Worm (Caenorhabditis elegans) whole organism, L4 larva: ENCODE measurements around the gene vps-52.

Experiments used
- D1046.2 ChIP-seq: fragments of 200-800 bp; sonication (Bioruptor generic); IDR thresholded peaks from 2 replicates; pipeline ENCODE4 v1.3.6; 2022; ENCODE audit warnings: missing genetic modification characterization, missing compliant biosample characterization
- F10B5.3 ChIP-seq: sonication (generic microtip); optimal IDR thresholded peaks from 2 replicates; lab custom pipeline; 2016; ENCODE audit warnings: mild to moderate bottlenecking, missing genetic modification characterization, missing compliant biosample characterization
- aha-1 ChIP-seq: fragments of 150-350 bp; peaks from one replicate; lab custom pipeline; 2014; ENCODE audit warnings: missing biosample characterization, missing genetic modification characterization
- ceh-44 ChIP-seq: fragments of 200-800 bp; sonication (Bioruptor generic); IDR thresholded peaks from 2 replicates; pipeline ENCODE4 v1.3.6; 2022; ENCODE audit warnings: missing genetic modification reagents, missing genetic modification characterization, missing compliant biosample characterization
- ces-1 ChIP-seq: fragments of 150-350 bp; sonication (generic microtip); optimal IDR thresholded peaks from 4 replicates; lab custom pipeline; 2014; ENCODE audit warnings: missing biosample characterization, missing genetic modification reagents, missing genetic modification characterization
- daf-12 ChIP-seq: fragments of 150-350 bp; optimal IDR thresholded peaks from 2 replicates; lab custom pipeline; 2014; ENCODE audit warnings: missing biosample characterization, missing genetic modification reagents, missing genetic modification characterization
- daf-16 ChIP-seq, 3 experiments: sonication (generic microtip); optimal IDR thresholded peaks; 2 replicates each; lab custom pipeline; 2016 to 2017; ENCODE audit warnings: missing genetic modification characterization in 3 of 3, missing genetic modification reagents in 3 of 3, mild to moderate bottlenecking in 2 of 3, missing compliant biosample characterization in 2 of 3, missing biosample characterization in 1 of 3, moderate library complexity in 1 of 3
- daf-19 ChIP-seq: fragments of 200-800 bp; sonication (Bioruptor generic); conservative IDR thresholded peaks from 2 replicates; pipeline ENCODE4 v1.3.6; 2022; ENCODE audit warnings: missing genetic modification characterization, missing compliant biosample characterization
- duxl-1 ChIP-seq: sonication (generic microtip); optimal IDR thresholded peaks from 2 replicates; lab custom pipeline; 2016; ENCODE audit warnings: mild to moderate bottlenecking, missing genetic modification characterization, moderate library complexity, missing compliant biosample characterization; ENCODE audit not compliant: poor library complexity
- dve-1 ChIP-seq: sonication (generic microtip); optimal IDR thresholded peaks from 2 replicates; lab custom pipeline; 2017; ENCODE audit warnings: antibody characterized with exemption, mild to moderate bottlenecking, missing genetic modification characterization, missing compliant biosample characterization; ENCODE audit not compliant: insufficient read depth
- egl-43 ChIP-seq: fragments of 200-800 bp; sonication (Bioruptor generic); IDR thresholded peaks from 2 replicates; pipeline ENCODE4 v1.3.6; 2022; ENCODE audit warnings: missing genetic modification reagents, missing genetic modification characterization, missing compliant biosample characterization
- hlh-11 ChIP-seq: fragments of 200-800 bp; sonication (Bioruptor generic); optimal IDR thresholded peaks from 2 replicates; lab custom pipeline; 2018; ENCODE audit warnings: mild to moderate bottlenecking, missing genetic modification characterization, missing compliant biosample characterization
- hlh-30 ChIP-seq: sonication (generic microtip); optimal IDR thresholded peaks from 2 replicates; lab custom pipeline; 2017; ENCODE audit warnings: antibody characterized with exemption, mild to moderate bottlenecking, missing genetic modification characterization, missing compliant biosample characterization; ENCODE audit not compliant: insufficient read depth
- hmg-1.1 ChIP-seq: fragments of 200-800 bp; sonication (Bioruptor generic); IDR thresholded peaks from 2 replicates; pipeline ENCODE4 v1.3.6; 2022; ENCODE audit warnings: missing genetic modification reagents, missing genetic modification characterization, missing compliant biosample characterization
- jun-1 ChIP-seq: fragments of 150-350 bp; optimal IDR thresholded peaks from 2 replicates; lab custom pipeline; 2014; ENCODE audit warnings: missing biosample characterization, missing genetic modification reagents, missing genetic modification characterization
- lin-29 ChIP-seq: fragments of 200-800 bp; sonication (Bioruptor generic); IDR thresholded peaks from 2 replicates; pipeline ENCODE4 v1.3.6; 2022; ENCODE audit warnings: missing genetic modification reagents, missing genetic modification characterization, missing compliant biosample characterization
- lin-39 ChIP-seq: fragments of 150-350 bp; optimal IDR thresholded peaks from 2 replicates; lab custom pipeline; 2014; ENCODE audit warnings: missing biosample characterization, missing genetic modification reagents, missing genetic modification characterization
- lsy-2 ChIP-seq, 2 experiments: fragments of 150-350 bp in 1 of 2; sonication (generic microtip) in 1 of 2; optimal IDR thresholded peaks; 2 replicates each; lab custom pipeline; 2014 to 2017; ENCODE audit warnings: missing biosample characterization in 2 of 2, missing genetic modification characterization in 2 of 2
- mdl-1 ChIP-seq, 2 experiments: fragments of 150-350 bp in 1 of 2; sonication (generic microtip) in 1 of 2; optimal IDR thresholded peaks; 2 replicates each; lab custom pipeline; 2014 to 2017; ENCODE audit warnings: missing biosample characterization in 2 of 2, missing genetic modification characterization in 2 of 2
- mdt-29 ChIP-seq: fragments of 200-800 bp; sonication (Bioruptor generic); IDR thresholded peaks from 2 replicates; pipeline ENCODE4 v1.3.6; 2022; ENCODE audit warnings: missing genetic modification reagents, missing genetic modification characterization, missing compliant biosample characterization
- mep-1 ChIP-seq: fragments of 150-350 bp; sonication (generic microtip); optimal IDR thresholded peaks from 3 replicates; lab custom pipeline; 2014; ENCODE audit warnings: missing biosample characterization, missing genetic modification characterization
- nhr-102 ChIP-seq: sonication (generic microtip); optimal IDR thresholded peaks from 2 replicates; lab custom pipeline; 2016; ENCODE audit warnings: mild to moderate bottlenecking, missing genetic modification characterization, moderate library complexity, missing compliant biosample characterization
- nhr-25 ChIP-seq: sonication (generic microtip); optimal IDR thresholded peaks from 2 replicates; lab custom pipeline; 2017; ENCODE audit warnings: missing genetic modification characterization, mild to moderate bottlenecking, missing compliant biosample characterization, antibody characterized with exemption, moderate library complexity, borderline replicate concordance; ENCODE audit not compliant: insufficient read depth
- nhr-28 ChIP-seq: fragments of 150-350 bp; optimal IDR thresholded peaks from 2 replicates; lab custom pipeline; 2014; ENCODE audit warnings: missing biosample characterization, missing genetic modification characterization
- nhr-41 ChIP-seq: fragments of 200-800 bp; sonication (Bioruptor generic); IDR thresholded peaks from 2 replicates; pipeline ENCODE4 v1.3.6; 2022; ENCODE audit warnings: missing genetic modification reagents, missing genetic modification characterization, missing compliant biosample characterization
- nhr-76 ChIP-seq: fragments of 150-350 bp; optimal IDR thresholded peaks from 2 replicates; lab custom pipeline; 2014; ENCODE audit warnings: missing biosample characterization, missing genetic modification characterization
- saeg-2 ChIP-seq: fragments of 200-800 bp; sonication (Bioruptor generic); IDR thresholded peaks from 2 replicates; pipeline ENCODE4 v1.3.6; 2022; ENCODE audit warnings: missing genetic modification reagents, missing genetic modification characterization, missing compliant biosample characterization
- spr-1 ChIP-seq: sonication (generic microtip); optimal IDR thresholded peaks from 2 replicates; lab custom pipeline; 2016; ENCODE audit warnings: mild to moderate bottlenecking, missing genetic modification characterization, missing compliant biosample characterization
- unc-130 ChIP-seq: sonication (generic microtip); optimal IDR thresholded peaks from 2 replicates; lab custom pipeline; 2016; ENCODE audit warnings: missing genetic modification reagents, missing genetic modification characterization, missing compliant biosample characterization
- unc-39 ChIP-seq: sonication (generic microtip); optimal IDR thresholded peaks from 2 replicates; lab custom pipeline; 2017; ENCODE audit warnings: missing biosample characterization, missing genetic modification characterization
- unc-62 ChIP-seq, 3 experiments: fragments of 150-350 bp in 1 of 3; sonication (generic microtip); optimal IDR thresholded peaks in 2 of 3; peaks in 1 of 3; 1 replicate in 1 of 3; 2 replicates in 2 of 3; lab custom pipeline; 2014 to 2017; ENCODE audit warnings: missing biosample characterization in 3 of 3, missing genetic modification characterization in 3 of 3, missing genetic modification reagents in 3 of 3, missing genotype in 1 of 3
- zag-1 ChIP-seq: fragments of 150-350 bp; optimal IDR thresholded peaks from 2 replicates; lab custom pipeline; 2014; ENCODE audit warnings: missing biosample characterization, missing genetic modification characterization
- zip-11 ChIP-seq: fragments of 200-800 bp; sonication (Bioruptor generic); IDR thresholded peaks from 2 replicates; pipeline ENCODE4 v1.3.6; 2022; ENCODE audit warnings: missing genetic modification characterization, missing compliant biosample characterization

Gene vps-52

DNA sequence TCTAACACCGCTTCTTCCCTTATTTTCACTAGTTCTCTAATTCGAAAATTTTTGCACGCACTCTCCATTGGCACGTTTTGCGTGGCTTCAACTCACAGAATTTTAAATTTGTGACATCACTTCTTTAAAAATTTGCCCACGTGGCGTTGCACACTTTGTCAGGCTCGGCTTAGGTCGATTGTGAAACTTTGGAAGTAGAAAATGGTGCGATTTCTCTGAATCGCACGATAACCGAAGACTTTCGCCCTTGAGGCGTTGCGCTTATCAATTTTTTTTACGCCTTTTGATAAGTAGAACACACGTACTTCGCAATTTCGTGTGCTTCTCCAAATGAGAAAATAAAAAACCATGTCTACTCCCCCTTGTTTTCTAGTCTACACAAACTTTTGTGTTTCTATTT, 13.2 kb downstream of the vps-52 start (continued):
- 0 out of 2 replicates have a peak, but pooled peaks have one; percentile 12 for TF ChIP-seq hmg-1.1
- no peak for TF ChIP-seq lin-29 (GFP tag; lab: Robert Waterston, UW)
- TF ChIP-seq mdt-29 (GFP tag; lab: Robert Waterston, UW): peak; percentile 73
- TF ChIP-seq mep-1: peak; percentile 32
- TF ChIP-seq zag-1 (tag; lab: Kevin White, UChicago): no peak
- TF ChIP-seq duxl-1: no peak
- TF ChIP-seq ces-1 (GFP tag; lab: Kevin White, UChicago): no peak
- TF ChIP-seq nhr-102: no peak
- TF ChIP-seq unc-39 (tag; lab: Kevin White, UChicago): no peak
- peak; percentile 94 for TF ChIP-seq aha-1 (tag; lab: Kevin White, UChicago)
- TF ChIP-seq nhr-28 (tag; lab: Kevin White, UChicago): peak; percentile 85
- no peak for TF ChIP-seq nhr-41 (GFP tag; lab: Robert Waterston, UW)
- peak; percentile 45 for TF ChIP-seq dve-1 (tag; lab: Kevin White, UChicago)
- no peak for TF ChIP-seq ceh-44
- TF ChIP-seq daf-16 (GFP tag; optimal IDR thresholded peaks at IDR 0.05; lab: Kevin White, UChicago): no peak
- TF ChIP-seq daf-16 (tag; optimal IDR thresholded peaks at IDR 0.05; lab: Kevin White, UChicago): peak; percentile 57
- TF ChIP-seq spr-1: no peak
- no peak for TF ChIP-seq zip-11 (GFP tag; lab: Robert Waterston, UW)
- TF ChIP-seq nhr-76 (tag; lab: Kevin White, UChicago): no peak
- TF ChIP-seq D1046.2: no peak
- TF ChIP-seq daf-19: no peak
- no peak for TF ChIP-seq jun-1 (tag; lab: Kevin White, UChicago)
- TF ChIP-seq hlh-11 (tag; lab: Kevin White, UChicago): peak; percentile 75
- no peak for TF ChIP-seq unc-62 (GFP tag; optimal IDR thresholded peaks at IDR 0.05 in 1 of 2; lab: Kevin White, UChicago)
- TF ChIP-seq unc-62 (tag; optimal IDR thresholded peaks at IDR 0.05; lab: Kevin White, UChicago): no peak

ce11 chrX:7582223-7582622, 17.1 kb downstream of the vps-52 start:
- peak in 1 of 2 experiments; percentile 91 for TF ChIP-seq unc-62 (GFP tag; optimal IDR thresholded peaks at IDR 0.05 in 1 of 2; lab: Kevin White, UChicago)
- TF ChIP-seq unc-62 (tag; optimal IDR thresholded peaks at IDR 0.05; lab: Kevin White, UChicago): no peak
- TF ChIP-seq daf-12 (tag; lab: Kevin White, UChicago): no peak
- no peak for TF ChIP-seq nhr-102
- no peak for TF ChIP-seq unc-130 (GFP tag; lab: Kevin White, UChicago)

ce11 chrX:7583930-7584329, 18.8 kb downstream of the vps-52 start:
- TF ChIP-seq unc-62 (GFP tag; optimal IDR thresholded peaks at IDR 0.05 in 1 of 2; lab: Kevin White, UChicago) (peak in 1 of 2 experiments; percentile 95), unc-62 (tag; optimal IDR thresholded peaks at IDR 0.05; lab: Kevin White, UChicago) (no peak), lin-39 (no peak)

ce11 chrX:7585610-7586259, 20.6 kb downstream of the vps-52 start, which contains the start of gene adt-2:
TSS of gene adt-2 (plus strand) at chrX:7586209.
- TF ChIP-seq hlh-30 (tag; lab: Kevin White, UChicago) (peak; percentile 46), egl-43 (GFP tag; lab: Robert Waterston, UW) (no peak), nhr-28 (tag; lab: Kevin White, UChicago) (peak; percentile 77), mep-1 (peak; percentile 55), mdl-1 (tag; optimal IDR thresholded peaks at IDR 0.05; lab: Kevin White, UChicago) (peak in 1 of 2 experiments; percentile 49), hlh-11 (tag; lab: Kevin White, UChicago) (peak; percentile 25), F10B5.3 (tag; lab: Kevin White, UChicago) (no peak), nhr-25 (tag; lab: Kevin White, UChicago) (peak; percentile 32), lsy-2 (tag; optimal IDR thresholded peaks at IDR 0.05; lab: Kevin White, UChicago) (peak in 1 of 2 experiments; percentile 29), saeg-2 (GFP tag; lab: Robert Waterston, UW) (no peak)
- TF ChIP-seq, all 104 proteins: peak for 7
